Worm (Caenorhabditis elegans) whole organism, L3 larva: ENCODE measurements around the gene ins-12.
A peak's percentile ranks its signal among the peaks of the same experiment; 100 is the strongest.

Experiments
- aly-2 ChIP-seq: fragments of 150-350 bp; optimal IDR thresholded peaks from 2 replicates; lab custom pipeline; 2014; ENCODE audit warnings: missing biosample characterization, missing genetic modification characterization
- ama-1 ChIP-seq: fragments of 150-350 bp; optimal IDR thresholded peaks from 2 replicates; lab custom pipeline; 2018
- ceh-16 ChIP-seq: sonication (generic microtip); optimal IDR thresholded peaks from 2 replicates; lab custom pipeline; 2017; ENCODE audit warnings: missing biosample characterization, missing genetic modification characterization
- ceh-28 ChIP-seq: fragments of 150-350 bp; optimal IDR thresholded peaks from 2 replicates; lab custom pipeline; 2014; ENCODE audit warnings: missing biosample characterization, missing genetic modification reagents, missing genetic modification characterization
- ceh-82 ChIP-seq: fragments of 150-350 bp; optimal IDR thresholded peaks from 2 replicates; lab custom pipeline; 2014; ENCODE audit warnings: missing biosample characterization, missing genetic modification characterization
- daf-12 ChIP-seq: fragments of 150-350 bp; optimal IDR thresholded peaks from 2 replicates; lab custom pipeline; 2014; ENCODE audit warnings: missing biosample characterization, missing genetic modification reagents, missing genetic modification characterization
- egl-27 ChIP-seq: sonication (generic microtip); optimal IDR thresholded peaks from 4 replicates; lab custom pipeline; 2017; ENCODE audit warnings: missing biosample characterization, missing genetic modification reagents, missing genetic modification characterization
- egl-5 ChIP-seq: fragments of 150-350 bp; optimal IDR thresholded peaks from 2 replicates; lab custom pipeline; 2017; ENCODE audit warnings: missing biosample characterization, missing genetic modification reagents, missing genetic modification characterization, inconsistent platforms
- elt-1 ChIP-seq: fragments of 150-350 bp; optimal IDR thresholded peaks from 2 replicates; lab custom pipeline; 2014; ENCODE audit warnings: missing biosample characterization, missing genetic modification characterization
- elt-2 ChIP-seq: sonication (generic microtip); optimal IDR thresholded peaks from 2 replicates; lab custom pipeline; 2016; ENCODE audit warnings: missing genetic modification reagents, mild to moderate bottlenecking, missing genetic modification characterization, missing compliant biosample characterization
- eor-1 ChIP-seq, 2 experiments: fragments of 150-350 bp; optimal IDR thresholded peaks; 2 replicates each; lab custom pipeline; 2014 to 2018; ENCODE audit warnings: missing biosample characterization in 2 of 2, missing genetic modification characterization in 2 of 2
- fkh-10 ChIP-seq: sonication (generic microtip); optimal IDR thresholded peaks from 2 replicates; lab custom pipeline; 2017; ENCODE audit warnings: missing biosample characterization, missing genetic modification reagents, missing genetic modification characterization
- fkh-2 ChIP-seq: fragments of 150-350 bp; optimal IDR thresholded peaks from 2 replicates; lab custom pipeline; 2014; ENCODE audit warnings: missing biosample characterization, missing genetic modification reagents, missing genetic modification characterization
- hmg-11 ChIP-seq: sonication (generic microtip); optimal IDR thresholded peaks from 2 replicates; lab custom pipeline; 2016; ENCODE audit warnings: missing genetic modification characterization, missing compliant biosample characterization
- jun-1 ChIP-seq: fragments of 150-350 bp; optimal IDR thresholded peaks from 2 replicates; lab custom pipeline; 2014; ENCODE audit warnings: missing biosample characterization, missing genetic modification reagents, missing genetic modification characterization
- lin-15B ChIP-seq: fragments of 150-350 bp; optimal IDR thresholded peaks from 2 replicates; lab custom pipeline; 2014; ENCODE audit warnings: missing biosample characterization, missing genetic modification characterization
- lin-39 ChIP-seq: fragments of 150-350 bp; optimal IDR thresholded peaks from 2 replicates; lab custom pipeline; 2018; ENCODE audit warnings: missing biosample characterization, missing genetic modification reagents, missing genetic modification characterization
- mdl-1 ChIP-seq: fragments of 150-350 bp; optimal IDR thresholded peaks from 2 replicates; lab custom pipeline; 2014; ENCODE audit warnings: missing biosample characterization, missing genetic modification characterization
- mml-1 ChIP-seq: fragments of 150-350 bp; sonication (generic microtip); optimal IDR thresholded peaks from 3 replicates; lab custom pipeline; 2014; ENCODE audit warnings: missing biosample characterization, missing genetic modification characterization
- nfya-1 ChIP-seq: sonication (generic microtip); optimal IDR thresholded peaks from 2 replicates; lab custom pipeline; 2017; ENCODE audit warnings: missing genetic modification characterization, mild to moderate bottlenecking, missing compliant biosample characterization, antibody characterized with exemption, moderate library complexity; ENCODE audit not compliant: insufficient read depth
- nhr-12 ChIP-seq: fragments of 150-350 bp; optimal IDR thresholded peaks from 2 replicates; lab custom pipeline; 2014; ENCODE audit warnings: missing biosample characterization, missing genetic modification characterization
- nhr-23 ChIP-seq: fragments of 150-350 bp; optimal IDR thresholded peaks from 2 replicates; lab custom pipeline; 2014; ENCODE audit warnings: missing biosample characterization, missing genetic modification reagents, missing genetic modification characterization
- nhr-25 ChIP-seq: sonication (generic microtip); optimal IDR thresholded peaks from 2 replicates; lab custom pipeline; 2017; ENCODE audit warnings: missing biosample characterization, missing genetic modification characterization
- nhr-43 ChIP-seq: sonication (generic microtip); optimal IDR thresholded peaks from 2 replicates; lab custom pipeline; 2016; ENCODE audit warnings: mild to moderate bottlenecking, missing genetic modification characterization, missing compliant biosample characterization; ENCODE audit not compliant: poor library complexity, severe bottlenecking
- nhr-76 ChIP-seq: fragments of 150-350 bp; sonication (generic microtip); optimal IDR thresholded peaks from 5 replicates; lab custom pipeline; 2014; ENCODE audit warnings: missing biosample characterization, missing genetic modification characterization
- nhr-77 ChIP-seq: fragments of 150-350 bp; optimal IDR thresholded peaks from 2 replicates; lab custom pipeline; 2014; ENCODE audit warnings: missing biosample characterization, missing genetic modification characterization
- pha-4 ChIP-seq: fragments of 150-350 bp; optimal IDR thresholded peaks from 2 replicates; lab custom pipeline; 2014; ENCODE audit warnings: missing biosample characterization, missing genetic modification reagents, missing genetic modification characterization
- pqm-1 ChIP-seq: fragments of 150-350 bp; optimal IDR thresholded peaks from 2 replicates; lab custom pipeline; 2017; ENCODE audit warnings: missing biosample characterization, missing genetic modification characterization, inconsistent platforms
- skn-1 ChIP-seq: fragments of 150-350 bp; optimal IDR thresholded peaks from 2 replicates; lab custom pipeline; 2014; ENCODE audit warnings: missing biosample characterization, missing genetic modification characterization
- snpc-4 ChIP-seq: fragments of 150-350 bp; optimal IDR thresholded peaks from 2 replicates; lab custom pipeline; 2014; ENCODE audit warnings: missing biosample characterization, missing genetic modification characterization
- tbx-2 ChIP-seq: sonication (generic microtip); optimal IDR thresholded peaks from 2 replicates; lab custom pipeline; 2016; ENCODE audit warnings: mild to moderate bottlenecking, missing genetic modification characterization, missing compliant biosample characterization
- unc-39 ChIP-seq: sonication (generic microtip); optimal IDR thresholded peaks from 4 replicates; lab custom pipeline; 2017; ENCODE audit warnings: missing biosample characterization, missing genetic modification characterization
- unc-62 ChIP-seq: fragments of 150-350 bp; sonication (generic microtip); optimal IDR thresholded peaks from 4 replicates; lab custom pipeline; 2014; ENCODE audit warnings: missing biosample characterization, missing genetic modification reagents, missing genetic modification characterization
- ztf-11 ChIP-seq: fragments of 150-350 bp; optimal IDR thresholded peaks from 2 replicates; lab custom pipeline; 2014; ENCODE audit warnings: missing biosample characterization, missing genetic modification characterization
- ztf-4 ChIP-seq: fragments of 150-350 bp; optimal IDR thresholded peaks from 2 replicates; lab custom pipeline; 2014; ENCODE audit warnings: missing biosample characterization, missing genetic modification characterization

The ins-12 gene

ce11 chrII:5543476-5544144 is 10.8 kb upstream of the ins-12 start (continued):
- TF ChIP-seq hmg-11 (peak; percentile 98), fkh-2 (tag; lab: Kevin White, UChicago) (peak; percentile 95), lin-15B (peak; percentile 85), ceh-82 (peak; percentile 95), nhr-76 (tag; lab: Kevin White, UChicago) (peak; percentile 52), nhr-23 (tag; lab: Kevin White, UChicago) (peak; percentile 99), ztf-4 (tag; lab: Kevin White, UChicago) (peak; percentile 91)

ce11 chrII:5544145-5544515 is 10.3 kb upstream of the ins-12 start:
- TF ChIP-seq pha-4 (peak; percentile 81), mdl-1 (tag; lab: Kevin White, UChicago) (no peak), skn-1 (peak; percentile 57), daf-12 (tag; lab: Kevin White, UChicago) (no peak), nhr-23 (tag; lab: Kevin White, UChicago) (peak; percentile 55), mml-1 (tag; lab: Kevin White, UChicago) (no peak), elt-2 (peak; percentile 84), ztf-4 (tag; lab: Kevin White, UChicago) (no peak), snpc-4 (peak; percentile 99), nhr-25 (tag; lab: Kevin White, UChicago) (peak; percentile 60), nfya-1 (peak; percentile 80), egl-5 (tag; lab: Kevin White, UChicago) (peak; percentile 60), ztf-11 (tag; lab: Kevin White, UChicago) (no peak), lin-15B (peak; percentile 26), pqm-1 (tag; lab: Kevin White, UChicago) (peak; percentile 31), lin-39 (tag; lab: Kevin White, UChicago) (peak; percentile 72), jun-1 (peak; percentile 41), unc-62 (GFP tag; lab: Kevin White, UChicago) (peak; percentile 51), ama-1 (peak; percentile 99), aly-2 (tag; lab: Kevin White, UChicago) (no peak), ceh-16 (tag; lab: Kevin White, UChicago) (no peak), nhr-77 (tag; lab: Kevin White, UChicago) (no peak), nhr-43 (tag; lab: Kevin White, UChicago) (peak; percentile 63), ceh-28 (tag; lab: Kevin White, UChicago) (peak; percentile 58), fkh-2 (tag; lab: Kevin White, UChicago) (no peak), egl-27 (tag; lab: Kevin White, UChicago) (no peak), elt-1 (tag; lab: Kevin White, UChicago) (no peak), unc-39 (tag; lab: Kevin White, UChicago) (no peak)

ce11 chrII:5544764-5545163 is 9.7 kb upstream of the ins-12 start, which contains the start of gene ins-13:
Gene ins-13 (minus strand): TSS chrII:5544864.
- TF ChIP-seq eor-1 (tag; optimal IDR thresholded peaks at IDR 0.05; lab: Kevin White, UChicago) = no peak
- no peak for TF ChIP-seq egl-5 (tag; lab: Kevin White, UChicago)
- no peak for TF ChIP-seq mdl-1 (tag; lab: Kevin White, UChicago)
- no peak for TF ChIP-seq aly-2 (tag; lab: Kevin White, UChicago)
- no peak for TF ChIP-seq ceh-16 (tag; lab: Kevin White, UChicago)
- TF ChIP-seq egl-27 (tag; lab: Kevin White, UChicago) = no peak
- no peak for TF ChIP-seq ztf-11 (tag; lab: Kevin White, UChicago)
- TF ChIP-seq skn-1 = no peak
- TF ChIP-seq snpc-4 = no peak
- no peak for TF ChIP-seq nfya-1
- no peak for TF ChIP-seq nhr-12 (tag; lab: Kevin White, UChicago)
- no peak for TF ChIP-seq nhr-23 (tag; lab: Kevin White, UChicago)
- TF ChIP-seq tbx-2 (tag; lab: Kevin White, UChicago) = no peak
- TF ChIP-seq lin-15B = no peak
- TF ChIP-seq daf-12 (tag; lab: Kevin White, UChicago) = no peak
- no peak for TF ChIP-seq fkh-10 (GFP tag; lab: Kevin White, UChicago)

ce11 chrII:5547442-5547894 is 6.9 kb upstream of the ins-12 start, which contains the start of gene acdh-2:
Gene acdh-2 (minus strand): TSS chrII:5547492.
- TF ChIP-seq nhr-77 (tag; lab: Kevin White, UChicago) = no peak
- TF ChIP-seq nfya-1 = peak; percentile 35
- peak; percentile 18 for TF ChIP-seq nhr-43 (tag; lab: Kevin White, UChicago)
- TF ChIP-seq lin-15B = no peak
- TF ChIP-seq, all 47 proteins: peak for 2
